Worm (Caenorhabditis elegans) whole organism, L4 larva: ENCODE measurements around the gene trk-1.

ENCODE experiments used
- F37D6.2 ChIP-seq: sonication (generic microtip); optimal IDR thresholded peaks from 2 replicates; lab custom pipeline; 2016; ENCODE audit warnings: mild to moderate bottlenecking, missing genetic modification characterization, missing compliant biosample characterization
- F44E2.7 ChIP-seq: fragments of 200-800 bp; sonication (Bioruptor generic); IDR thresholded peaks from 2 replicates; pipeline ENCODE4 v2.1.2; 2022; ENCODE audit warnings: missing genetic modification characterization, missing compliant biosample characterization
- T20F7.1 ChIP-seq: fragments of 200-800 bp; sonication (Bioruptor generic); optimal IDR thresholded peaks from 2 replicates; lab custom pipeline; 2018; ENCODE audit warnings: mild to moderate bottlenecking, missing genetic modification characterization, missing compliant biosample characterization
- Y48G9A.11 ChIP-seq: fragments of 200-800 bp; sonication (Bioruptor generic); IDR thresholded peaks from 2 replicates; pipeline ENCODE4 v1.3.6; 2022; ENCODE audit warnings: missing genetic modification reagents, missing genetic modification characterization, missing compliant biosample characterization
- Y5F2A.4 ChIP-seq: fragments of 200-800 bp; sonication (Bioruptor generic); optimal IDR thresholded peaks from 2 replicates; lab custom pipeline; 2018; ENCODE audit warnings: mild to moderate bottlenecking, missing genetic modification characterization, missing compliant biosample characterization
- aly-2 ChIP-seq: sonication (generic microtip); optimal IDR thresholded peaks from 2 replicates; lab custom pipeline; 2018; ENCODE audit warnings: missing biosample characterization, missing genetic modification characterization
- ama-1 ChIP-seq: fragments of 150-350 bp; optimal IDR thresholded peaks from 2 replicates; lab custom pipeline; 2014; ENCODE audit warnings: inconsistent platforms, mixed read lengths
- arid-1 ChIP-seq: fragments of 200-800 bp; sonication (Bioruptor generic); conservative IDR thresholded peaks from 2 replicates; pipeline ENCODE4 v1.3.6; 2022; ENCODE audit warnings: missing genetic modification reagents, missing genetic modification characterization, missing compliant biosample characterization
- attf-4 ChIP-seq: sonication (generic microtip); optimal IDR thresholded peaks from 3 replicates; lab custom pipeline; 2017; ENCODE audit warnings: missing biosample characterization, missing genetic modification characterization
- ceh-28 ChIP-seq: fragments of 150-350 bp; optimal IDR thresholded peaks from 2 replicates; lab custom pipeline; 2014; ENCODE audit warnings: missing biosample characterization, missing genetic modification reagents, missing genetic modification characterization
- ceh-44 ChIP-seq: fragments of 200-800 bp; sonication (Bioruptor generic); IDR thresholded peaks from 2 replicates; pipeline ENCODE4 v1.3.6; 2022; ENCODE audit warnings: missing genetic modification reagents, missing genetic modification characterization, missing compliant biosample characterization
- daf-16 ChIP-seq, 3 experiments: sonication (generic microtip); optimal IDR thresholded peaks; 2 replicates each; lab custom pipeline; 2016 to 2017; ENCODE audit warnings: missing genetic modification characterization in 3 of 3, missing genetic modification reagents in 3 of 3, mild to moderate bottlenecking in 2 of 3, missing compliant biosample characterization in 2 of 3, missing biosample characterization in 1 of 3, moderate library complexity in 1 of 3
- daf-8 ChIP-seq: fragments of 200-800 bp; sonication (Bioruptor generic); IDR thresholded peaks from 2 replicates; pipeline ENCODE4 v1.3.6; 2022; ENCODE audit warnings: missing genetic modification characterization, missing compliant biosample characterization
- dmd-6 ChIP-seq: fragments of 200-800 bp; sonication (Bioruptor generic); IDR thresholded peaks from 2 replicates; pipeline ENCODE4 v1.3.6; 2022; ENCODE audit warnings: missing genetic modification reagents, missing genetic modification characterization, missing compliant biosample characterization
- dve-1 ChIP-seq: sonication (generic microtip); optimal IDR thresholded peaks from 2 replicates; lab custom pipeline; 2017; ENCODE audit warnings: antibody characterized with exemption, mild to moderate bottlenecking, missing genetic modification characterization, missing compliant biosample characterization; ENCODE audit not compliant: insufficient read depth
- gei-8 ChIP-seq: fragments of 200-800 bp; sonication (Bioruptor generic); optimal IDR thresholded peaks from 2 replicates; lab custom pipeline; 2018; ENCODE audit warnings: mild to moderate bottlenecking, missing genetic modification characterization, missing compliant biosample characterization
- hif-1 ChIP-seq, 2 experiments: sonication (generic microtip); optimal IDR thresholded peaks; 2 replicates each; lab custom pipeline; 2016 to 2017; ENCODE audit warnings: missing compliant biosample characterization in 2 of 2, missing genetic modification characterization in 2 of 2, missing genetic modification reagents in 2 of 2, missing genotype in 2 of 2, mild to moderate bottlenecking in 1 of 2
- hlh-11 ChIP-seq: fragments of 200-800 bp; sonication (Bioruptor generic); optimal IDR thresholded peaks from 2 replicates; lab custom pipeline; 2018; ENCODE audit warnings: mild to moderate bottlenecking, missing genetic modification characterization, missing compliant biosample characterization
- hlh-30 ChIP-seq: sonication (generic microtip); optimal IDR thresholded peaks from 2 replicates; lab custom pipeline; 2017; ENCODE audit warnings: antibody characterized with exemption, mild to moderate bottlenecking, missing genetic modification characterization, missing compliant biosample characterization; ENCODE audit not compliant: insufficient read depth
- lin-1 ChIP-seq: fragments of 200-800 bp; sonication (Bioruptor generic); IDR thresholded peaks from 2 replicates; pipeline ENCODE4 v1.3.6; 2022; ENCODE audit warnings: missing genetic modification reagents, missing genetic modification characterization, missing compliant biosample characterization
- lir-3 ChIP-seq: sonication (generic microtip); optimal IDR thresholded peaks from 2 replicates; lab custom pipeline; 2016; ENCODE audit warnings: mild to moderate bottlenecking, missing genetic modification characterization, missing compliant biosample characterization
- mep-1 ChIP-seq: fragments of 150-350 bp; sonication (generic microtip); optimal IDR thresholded peaks from 3 replicates; lab custom pipeline; 2014; ENCODE audit warnings: missing biosample characterization, missing genetic modification characterization
- mxl-3 ChIP-seq: fragments of 200-800 bp; sonication (Bioruptor generic); optimal IDR thresholded peaks from 2 replicates; lab custom pipeline; 2018; ENCODE audit warnings: mild to moderate bottlenecking, missing genetic modification characterization, missing compliant biosample characterization
- nhr-102 ChIP-seq: sonication (generic microtip); optimal IDR thresholded peaks from 2 replicates; lab custom pipeline; 2016; ENCODE audit warnings: mild to moderate bottlenecking, missing genetic modification characterization, moderate library complexity, missing compliant biosample characterization
- nhr-25 ChIP-seq: sonication (generic microtip); optimal IDR thresholded peaks from 2 replicates; lab custom pipeline; 2017; ENCODE audit warnings: missing genetic modification characterization, mild to moderate bottlenecking, missing compliant biosample characterization, antibody characterized with exemption, moderate library complexity, borderline replicate concordance; ENCODE audit not compliant: insufficient read depth
- nhr-28 ChIP-seq: fragments of 150-350 bp; optimal IDR thresholded peaks from 2 replicates; lab custom pipeline; 2014; ENCODE audit warnings: missing biosample characterization, missing genetic modification characterization
- nhr-77 ChIP-seq: fragments of 150-350 bp; optimal IDR thresholded peaks from 2 replicates; lab custom pipeline; 2014; ENCODE audit warnings: missing biosample characterization, missing genetic modification characterization
- pha-4 ChIP-seq, 2 experiments: fragments of 150-350 bp in 1 of 2; fragments of 200-800 bp in 1 of 2; sonication (Bioruptor generic) in 1 of 2; IDR thresholded peaks in 1 of 2; optimal IDR thresholded peaks in 1 of 2; 2 replicates each; pipeline versions ENCODE4 v1.3.6 to Lab custom; 2014 to 2022; ENCODE audit warnings: missing genetic modification characterization in 2 of 2, missing genetic modification reagents in 2 of 2, missing biosample characterization in 1 of 2, missing compliant biosample characterization in 1 of 2
- php-3 ChIP-seq: fragments of 200-800 bp; sonication (Bioruptor generic); IDR thresholded peaks from 2 replicates; pipeline ENCODE4 v1.3.6; 2022; ENCODE audit warnings: missing genetic modification reagents, missing genetic modification characterization, missing compliant biosample characterization
- pqm-1 ChIP-seq: sonication (generic microtip); optimal IDR thresholded peaks from 2 replicates; lab custom pipeline; 2017; ENCODE audit warnings: missing biosample characterization, missing genetic modification characterization
- saeg-2 ChIP-seq: fragments of 200-800 bp; sonication (Bioruptor generic); IDR thresholded peaks from 2 replicates; pipeline ENCODE4 v1.3.6; 2022; ENCODE audit warnings: missing genetic modification reagents, missing genetic modification characterization, missing compliant biosample characterization
- sdz-12 ChIP-seq: fragments of 200-800 bp; sonication (Bioruptor generic); optimal IDR thresholded peaks from 2 replicates; lab custom pipeline; 2018; ENCODE audit warnings: mild to moderate bottlenecking, missing genetic modification characterization, missing compliant biosample characterization
- snpc-4 ChIP-seq: fragments of 150-350 bp; optimal IDR thresholded peaks from 2 replicates; lab custom pipeline; 2014; ENCODE audit warnings: missing biosample characterization, missing genetic modification characterization
- tag-97 ChIP-seq: fragments of 200-800 bp; sonication (Bioruptor generic); IDR thresholded peaks from 2 replicates; pipeline ENCODE4 v1.3.6; 2022; ENCODE audit warnings: missing genetic modification characterization, missing compliant biosample characterization
- vab-7 ChIP-seq: fragments of 200-800 bp; sonication (Bioruptor generic); IDR thresholded peaks from 2 replicates; pipeline ENCODE4 v1.3.6; 2022; ENCODE audit warnings: missing genetic modification reagents, missing genetic modification characterization, missing compliant biosample characterization
- zip-11 ChIP-seq: fragments of 200-800 bp; sonication (Bioruptor generic); IDR thresholded peaks from 2 replicates; pipeline ENCODE4 v1.3.6; 2022; ENCODE audit warnings: missing genetic modification characterization, missing compliant biosample characterization

The trk-1 gene

DNA sequence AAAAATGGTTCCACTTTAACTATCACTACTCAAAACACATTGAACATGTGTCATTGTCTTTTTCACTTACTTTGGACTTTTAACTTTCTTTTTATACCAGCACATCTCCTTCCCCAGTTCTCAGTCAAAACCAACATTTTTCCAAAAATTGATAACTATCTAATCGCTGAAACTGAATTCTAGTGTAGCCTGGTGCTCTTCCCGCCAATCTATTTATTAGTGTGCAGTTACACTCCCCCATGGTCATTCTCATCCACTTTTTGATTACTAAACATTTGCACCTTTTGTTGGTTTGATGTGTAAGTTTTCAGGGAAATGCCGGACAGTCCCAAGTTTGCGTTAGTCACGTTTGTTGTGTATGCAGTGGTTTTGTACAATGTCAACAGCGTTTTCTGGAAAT lies 16.5 kb downstream of the trk-1 start (continued):
- no peak for TF ChIP-seq pha-4 (GFP tag; IDR thresholded peaks at IDR 0.05; lab: Robert Waterston, UW)
- TF ChIP-seq pha-4 (tag; optimal IDR thresholded peaks at IDR 0.05; lab: Kevin White, UChicago) = no peak
- no peak for TF ChIP-seq zip-11 (GFP tag; lab: Robert Waterston, UW)
- TF ChIP-seq pqm-1 = peak; percentile 61
- TF ChIP-seq T20F7.1 = peak; percentile 4
- no peak for TF ChIP-seq nhr-25
- no peak for TF ChIP-seq F44E2.7 (GFP tag; lab: Robert Waterston, UW)
- peak; percentile 40; the same call in 1 of the 2 replicates for TF ChIP-seq dmd-6 (GFP tag; lab: Robert Waterston, UW)
- TF ChIP-seq F37D6.2 = no peak

DNA sequence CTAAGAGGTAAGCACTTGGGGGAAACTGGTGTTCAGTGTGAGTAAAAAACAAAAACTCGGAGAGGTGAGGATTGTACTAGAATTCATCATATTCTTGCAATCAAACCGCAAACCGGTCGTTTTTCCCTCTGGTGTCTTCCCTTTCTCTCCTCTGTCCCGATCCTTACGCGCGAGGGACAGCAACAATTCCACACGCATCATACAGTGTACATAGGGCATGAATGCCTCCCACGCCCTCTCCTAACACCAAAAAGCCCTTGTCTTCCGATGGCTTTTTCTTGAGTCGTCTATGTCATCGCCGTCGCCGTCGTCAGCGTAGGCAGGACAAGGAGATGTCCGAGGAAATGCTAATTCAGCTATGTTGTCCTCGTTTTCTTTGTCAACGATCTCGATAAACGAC lies 17.3 kb downstream of the trk-1 start:
- no peak for TF ChIP-seq ceh-44
- TF ChIP-seq ama-1 = no peak
- TF ChIP-seq attf-4 = no peak
- no peak for TF ChIP-seq pqm-1
- TF ChIP-seq mxl-3 (GFP tag; lab: Kevin White, UChicago) = peak; percentile 20
- no peak for TF ChIP-seq F44E2.7 (GFP tag; lab: Robert Waterston, UW)
- TF ChIP-seq hlh-11 (tag; lab: Kevin White, UChicago) = peak; percentile 29
- TF ChIP-seq arid-1 (GFP tag; lab: Robert Waterston, UW) = no peak
- TF ChIP-seq saeg-2 (GFP tag; lab: Robert Waterston, UW) = no peak
- TF ChIP-seq php-3 = no peak
- TF ChIP-seq hlh-30 (tag; lab: Kevin White, UChicago) = no peak
- no peak for TF ChIP-seq dve-1 (tag; lab: Kevin White, UChicago)
- TF ChIP-seq ceh-28 (tag; lab: Kevin White, UChicago) = no peak
- no peak for TF ChIP-seq snpc-4 (tag; lab: Kevin White, UChicago)
- no peak for TF ChIP-seq Y5F2A.4 (GFP tag; lab: Kevin White, UChicago)
- TF ChIP-seq Y48G9A.11 = no peak
- TF ChIP-seq gei-8 = no peak

ce11 chrX:8932387-8932786 lies 18.4 kb downstream of the trk-1 start:
- TF ChIP-seq nhr-102 = peak; percentile 43
- TF ChIP-seq nhr-28 (tag; lab: Kevin White, UChicago) = peak; percentile 79
- TF ChIP-seq vab-7 = no peak
- TF ChIP-seq daf-16 (GFP tag; optimal IDR thresholded peaks at IDR 0.05; lab: Kevin White, UChicago) = no peak
- peak; percentile 97 for TF ChIP-seq daf-16 (tag; optimal IDR thresholded peaks at IDR 0.05; lab: Kevin White, UChicago)
- no peak for TF ChIP-seq tag-97
- peak in 1 of 2 experiments; percentile 2 for TF ChIP-seq hif-1 (tag; optimal IDR thresholded peaks at IDR 0.05; lab: Kevin White, UChicago)
- TF ChIP-seq mxl-3 (GFP tag; lab: Kevin White, UChicago) = peak; percentile 23
- peak; percentile 56 for TF ChIP-seq hlh-30 (tag; lab: Kevin White, UChicago)
- no peak for TF ChIP-seq F44E2.7 (GFP tag; lab: Robert Waterston, UW)
- peak; percentile 97 for TF ChIP-seq dve-1 (tag; lab: Kevin White, UChicago)
- peak; percentile 96 for TF ChIP-seq pqm-1
- peak; percentile 83 for TF ChIP-seq hlh-11 (tag; lab: Kevin White, UChicago)
- 0 out of 2 replicates have a peak, but pooled peaks have one; percentile 27 for TF ChIP-seq lin-1
- TF ChIP-seq mep-1 (tag; lab: Kevin White, UChicago) = peak; percentile 16
- TF ChIP-seq dmd-6 (GFP tag; lab: Robert Waterston, UW) = peak; percentile 82
- no peak for TF ChIP-seq sdz-12
- TF ChIP-seq nhr-77 (tag; lab: Kevin White, UChicago) = peak; percentile 72
- peak; percentile 74 for TF ChIP-seq php-3
- TF ChIP-seq, all 104 proteins: peak for 14

ce11 chrX:8931647-8932046 lies 19.1 kb downstream of the trk-1 start:
- TF ChIP-seq dve-1 (tag; lab: Kevin White, UChicago) (peak; percentile 19), lir-3 (tag; lab: Kevin White, UChicago) (no peak), daf-8 (no peak), aly-2 (tag; lab: Kevin White, UChicago) (no peak), nhr-28 (tag; lab: Kevin White, UChicago) (no peak), daf-16 (GFP tag; optimal IDR thresholded peaks at IDR 0.05; lab: Kevin White, UChicago) (no peak), daf-16 (tag; optimal IDR thresholded peaks at IDR 0.05; lab: Kevin White, UChicago) (peak; percentile 67)
